Fruit fly (Drosophila melanogaster) whole organism, pupa: ENCODE measurements around the gene Rab26.

Source experiments
- CG10348 ChIP-seq: fragments of 200-800 bp; sonication (Bioruptor generic); IDR thresholded peaks from 2 replicates; pipeline ENCODE4 v1.3.6; 2022; ENCODE audit warnings: missing biosample characterization, missing genetic modification characterization
- CG12605 ChIP-seq: fragments of 200-800 bp; sonication (Bioruptor generic); IDR thresholded peaks from 2 replicates; pipeline ENCODE4 v1.3.6; 2022; ENCODE audit warnings: missing biosample characterization, missing genetic modification characterization
- CG13204 ChIP-seq: fragments of 200-800 bp; sonication (Bioruptor generic); optimal IDR thresholded peaks from 2 replicates; lab custom pipeline; 2018; ENCODE audit warnings: missing biosample characterization, mild to moderate bottlenecking, missing genetic modification characterization, moderate library complexity
- CG14655 ChIP-seq: fragments of 200-800 bp; sonication (Bioruptor generic); optimal IDR thresholded peaks from 3 replicates; lab custom pipeline; 2017; ENCODE audit warnings: mild to moderate bottlenecking, missing biosample characterization, missing genetic modification reagents, missing genetic modification characterization
- CG15710 ChIP-seq: fragments of 200-800 bp; sonication (Bioruptor generic); optimal IDR thresholded peaks from 2 replicates; lab custom pipeline; 2018; ENCODE audit warnings: missing biosample characterization, mild to moderate bottlenecking, missing genetic modification characterization, moderate library complexity
- CG17806 ChIP-seq: fragments of 200-800 bp; sonication (Bioruptor generic); optimal IDR thresholded peaks from 2 replicates; lab custom pipeline; 2018; ENCODE audit warnings: missing biosample characterization, mild to moderate bottlenecking, missing genetic modification characterization, moderate library complexity
- CG32121 ChIP-seq: fragments of 200-800 bp; sonication (Bioruptor generic); IDR thresholded peaks from 2 replicates; pipeline ENCODE4 v1.3.6; 2022; ENCODE audit warnings: missing biosample characterization, missing genetic modification characterization
- CG34367 ChIP-seq: fragments of 200-800 bp; sonication (Bioruptor generic); optimal IDR thresholded peaks from 2 replicates; lab custom pipeline; 2018; ENCODE audit warnings: missing biosample characterization, mild to moderate bottlenecking, missing genetic modification characterization
- CG4496 ChIP-seq: fragments of 200-800 bp; sonication (Bioruptor generic); IDR thresholded peaks from 3 replicates; pipeline ENCODE4 v1.3.6; 2022; ENCODE audit warnings: missing biosample characterization, missing genetic modification characterization
- CG8159 ChIP-seq: fragments of 200-800 bp; sonication (Bioruptor generic); optimal IDR thresholded peaks from 3 replicates; lab custom pipeline; 2018; ENCODE audit warnings: missing biosample characterization, mild to moderate bottlenecking, missing genetic modification characterization, moderate library complexity
- CG8301 ChIP-seq: fragments of 200-800 bp; sonication (Bioruptor generic); optimal IDR thresholded peaks from 2 replicates; lab custom pipeline; 2018; ENCODE audit warnings: missing biosample characterization, mild to moderate bottlenecking, missing genetic modification characterization
- CG9948 ChIP-seq: fragments of 200-800 bp; sonication (Bioruptor generic); optimal IDR thresholded peaks from 2 replicates; lab custom pipeline; 2018; ENCODE audit warnings: missing biosample characterization, mild to moderate bottlenecking, missing genetic modification characterization, moderate library complexity
- D1 ChIP-seq: fragments of 200-800 bp; sonication (Bioruptor generic); optimal IDR thresholded peaks from 2 replicates; lab custom pipeline; 2018; ENCODE audit warnings: missing biosample characterization, mild to moderate bottlenecking, missing genetic modification characterization, moderate library complexity
- EcR ChIP-seq: fragments of 200-800 bp; sonication (Bioruptor generic); optimal IDR thresholded peaks from 3 replicates; lab custom pipeline; 2019; ENCODE audit warnings: missing biosample characterization, missing genetic modification characterization, mild to moderate bottlenecking, moderate library complexity, missing genetic modification reagents
- Ets98B ChIP-seq: fragments of 200-800 bp; sonication (Bioruptor generic); IDR thresholded peaks from 2 replicates; pipeline ENCODE4 v1.3.6; 2022; ENCODE audit warnings: missing biosample characterization, missing genetic modification characterization
- Pif1A ChIP-seq: fragments of 200-800 bp; sonication (Bioruptor generic); optimal IDR thresholded peaks from 3 replicates; lab custom pipeline; 2016; ENCODE audit warnings: missing biosample characterization, missing genetic modification characterization
- Pif1B ChIP-seq: fragments of 200-800 bp; sonication (Bioruptor generic); optimal IDR thresholded peaks from 3 replicates; lab custom pipeline; 2016; ENCODE audit warnings: missing biosample characterization, missing genetic modification characterization
- Snoo ChIP-seq: fragments of 200-800 bp; sonication (Bioruptor generic); optimal IDR thresholded peaks from 3 replicates; lab custom pipeline; 2017; ENCODE audit warnings: missing biosample characterization, mild to moderate bottlenecking, missing genetic modification characterization, inconsistent platforms
- fd96Ca ChIP-seq: fragments of 200-800 bp; sonication (Bioruptor generic); IDR thresholded peaks from 3 replicates; pipeline ENCODE4 v1.3.6; 2022; ENCODE audit warnings: missing biosample characterization, missing genetic modification characterization
- gl ChIP-seq: fragments of 200-800 bp; sonication (Bioruptor generic); optimal IDR thresholded peaks from 2 replicates; lab custom pipeline; 2018; ENCODE audit warnings: missing biosample characterization, mild to moderate bottlenecking, missing genetic modification characterization
- rn ChIP-seq: fragments of 200-800 bp; sonication (Bioruptor generic); IDR thresholded peaks from 2 replicates; pipeline ENCODE4 v1.3.6; 2022; ENCODE audit warnings: missing biosample characterization, missing genetic modification characterization

Gene Rab26

dm6 chr3L:21347197-21347831 lies 28.7 kb downstream of the Rab26 start:
- no peak for TF ChIP-seq EcR (GFP tag; lab: Kevin White, UChicago)
- TF ChIP-seq D1 (tag; lab: Kevin White, UChicago), result no peak
- TF ChIP-seq CG4496, result peak; percentile 57; the same call in 2 of the 3 replicates
- TF ChIP-seq CG13204 (GFP tag; lab: Kevin White, UChicago), result no peak
- peak; percentile 56 for TF ChIP-seq CG34367 (tag; lab: Kevin White, UChicago)
- peak; percentile 20 for TF ChIP-seq Snoo (tag; lab: Kevin White, UChicago)
- TF ChIP-seq rn (GFP tag; lab: Robert Waterston, UW), result no peak
- TF ChIP-seq CG8159, result peak; percentile 74
- TF ChIP-seq CG10348 (GFP tag; lab: Robert Waterston, UW), result no peak
- peak; percentile 21; the same call in 1 of the 2 replicates for TF ChIP-seq Ets98B (GFP tag; lab: Robert Waterston, UW)
- peak; percentile 57 for TF ChIP-seq CG17806 (tag; lab: Kevin White, UChicago)
- TF ChIP-seq CG15710, result peak; percentile 57
- TF ChIP-seq CG32121 (GFP tag; lab: Robert Waterston, UW), result peak; percentile 47
- TF ChIP-seq CG14655 (GFP tag; lab: Kevin White, UChicago), result peak; percentile 75
- TF ChIP-seq CG12605 (GFP tag; lab: Robert Waterston, UW), result no peak
- peak; percentile 36 for TF ChIP-seq Pif1B (GFP tag; lab: Kevin White, UChicago)
- no peak for TF ChIP-seq gl (tag; lab: Kevin White, UChicago)
- TF ChIP-seq CG9948 (tag; lab: Kevin White, UChicago), result peak; percentile 44
- peak; percentile 25; the same call in 1 of the 3 replicates for TF ChIP-seq fd96Ca (GFP tag; lab: Robert Waterston, UW)
- peak; percentile 62 for TF ChIP-seq CG8301
- TF ChIP-seq Pif1A (GFP tag; lab: Kevin White, UChicago), result peak; percentile 64

- peak; percentile 68 for TF ChIP-seq fd96Ca (GFP tag; lab: Robert Waterston, UW)
- peak; percentile 10 for TF ChIP-seq Pif1B (GFP tag; lab: Kevin White, UChicago)
- no peak for TF ChIP-seq rn (GFP tag; lab: Robert Waterston, UW)
- TF ChIP-seq D1 (tag; lab: Kevin White, UChicago), result no peak
- TF ChIP-seq CG17806 (tag; lab: Kevin White, UChicago), result no peak
- no peak for TF ChIP-seq CG13204 (GFP tag; lab: Kevin White, UChicago)
- no peak for TF ChIP-seq CG8301
- no peak for TF ChIP-seq CG14655 (GFP tag; lab: Kevin White, UChicago)
- no peak for TF ChIP-seq Snoo (tag; lab: Kevin White, UChicago)
- no peak; the same call in 1 of the 2 replicates for TF ChIP-seq Ets98B (GFP tag; lab: Robert Waterston, UW)
- no peak for TF ChIP-seq CG34367 (tag; lab: Kevin White, UChicago)
- TF ChIP-seq CG15710, result no peak
- no peak for TF ChIP-seq CG8159
- peak; percentile 69 for TF ChIP-seq CG4496
- TF ChIP-seq gl (tag; lab: Kevin White, UChicago), result no peak
- TF ChIP-seq CG9948 (tag; lab: Kevin White, UChicago), result no peak
- no peak for TF ChIP-seq CG32121 (GFP tag; lab: Robert Waterston, UW)
- no peak for TF ChIP-seq CG10348 (GFP tag; lab: Robert Waterston, UW)
- TF ChIP-seq Pif1A (GFP tag; lab: Kevin White, UChicago), result no peak
Observed at dm6 chr3L:21348983-21349432, 30.4 kb downstream of the Rab26 start, which contains the start of gene ebd2. Gene ebd2, minus strand, starts transcription at chr3L:21349288.

- TF ChIP-seq CG34367 (tag; lab: Kevin White, UChicago), result no peak
- TF ChIP-seq Snoo (tag; lab: Kevin White, UChicago), result no peak
- TF ChIP-seq CG14655 (GFP tag; lab: Kevin White, UChicago), result no peak
- TF ChIP-seq CG13204 (GFP tag; lab: Kevin White, UChicago), result no peak
- TF ChIP-seq Pif1B (GFP tag; lab: Kevin White, UChicago), result no peak
- no peak for TF ChIP-seq D1 (tag; lab: Kevin White, UChicago)
- TF ChIP-seq CG32121 (GFP tag; lab: Robert Waterston, UW), result no peak
- no peak for TF ChIP-seq CG17806 (tag; lab: Kevin White, UChicago)
- no peak for TF ChIP-seq CG8159
- no peak for TF ChIP-seq CG4496
- no peak for TF ChIP-seq fd96Ca (GFP tag; lab: Robert Waterston, UW)
- TF ChIP-seq CG10348 (GFP tag; lab: Robert Waterston, UW), result no peak
Observed at dm6 chr3L:21356395-21356794, 37.8 kb downstream of the Rab26 start, which contains the start of gene CG12971. Gene CG12971, minus strand, starts transcription at chr3L:21356495.

dm6 chr3L:21357383-21357782 lies 38.8 kb downstream of the Rab26 start, which contains the start of gene CG32437:
Gene CG32437, plus strand, starts transcription at chr3L:21357683.
- TF ChIP-seq CG14655 (GFP tag; lab: Kevin White, UChicago) (no peak), CG12605 (GFP tag; lab: Robert Waterston, UW) (no peak)
- TF ChIP-seq, all 21 proteins: peak for 0

- TF ChIP-seq CG14655 (GFP tag; lab: Kevin White, UChicago), result no peak
- no peak for TF ChIP-seq CG17806 (tag; lab: Kevin White, UChicago)
- no peak for TF ChIP-seq Pif1B (GFP tag; lab: Kevin White, UChicago)
- no peak for TF ChIP-seq gl (tag; lab: Kevin White, UChicago)
- TF ChIP-seq CG9948 (tag; lab: Kevin White, UChicago), result no peak
- no peak for TF ChIP-seq CG34367 (tag; lab: Kevin White, UChicago)
- TF ChIP-seq D1 (tag; lab: Kevin White, UChicago), result no peak
- TF ChIP-seq fd96Ca (GFP tag; lab: Robert Waterston, UW), result no peak
- TF ChIP-seq CG10348 (GFP tag; lab: Robert Waterston, UW), result no peak
- TF ChIP-seq CG8159, result no peak
- no peak for TF ChIP-seq CG12605 (GFP tag; lab: Robert Waterston, UW)
- no peak for TF ChIP-seq CG15710
- TF ChIP-seq CG32121 (GFP tag; lab: Robert Waterston, UW), result no peak
- TF ChIP-seq Snoo (tag; lab: Kevin White, UChicago), result no peak
- no peak for TF ChIP-seq Pif1A (GFP tag; lab: Kevin White, UChicago)
- TF ChIP-seq CG13204 (GFP tag; lab: Kevin White, UChicago), result no peak
- no peak for TF ChIP-seq CG4496
- no peak for TF ChIP-seq CG8301
Observed at dm6 chr3L:21359879-21360278, 41.3 kb downstream of the Rab26 start, which contains the start of gene CG32440. Gene CG32440, plus strand, starts transcription at chr3L:21360179.
